Fruit fly (Drosophila melanogaster): ENCODE measurements around the gene RabGGTb.

Gene RabGGTb

dm6 chr2L:2906122-2906521 lies 27.2 kb downstream of the RabGGTb start (continued):
- peak; percentile 50; the same call in 1 of the 2 replicates for TF ChIP-seq Xrp1 (GFP tag; IDR thresholded peaks at IDR 0.05)
- no peak for TF ChIP-seq eve (GFP tag; optimal IDR thresholded peaks at IDR 0.05)
- no peak for TF ChIP-seq seq (GFP tag; IDR thresholded peaks at IDR 0.05)
- peak in 1 of 2 experiments; percentile 96 for TF ChIP-seq Pdp1 (GFP tag; optimal IDR thresholded peaks at IDR 0.05)
- peak; percentile 1 for TF ChIP-seq CG1792 (GFP tag; optimal IDR thresholded peaks at IDR 0.05)
- peak; percentile 29 for TF ChIP-seq CG14710 (tag; optimal IDR thresholded peaks at IDR 0.05)
- TF ChIP-seq fd3F (GFP tag; optimal IDR thresholded peaks at IDR 0.05): no peak
- no peak for TF ChIP-seq Hr39 (optimal IDR thresholded peaks at IDR 0.05)
- no peak for TF ChIP-seq Ptx1 (GFP tag; IDR thresholded peaks at IDR 0.05)
- TF ChIP-seq en (GFP tag; optimal IDR thresholded peaks at IDR 0.05): no peak
- no peak for TF ChIP-seq gro (GFP tag; optimal IDR thresholded peaks at IDR 0.05)
- no peak for TF ChIP-seq CG5245 (GFP tag; optimal IDR thresholded peaks at IDR 0.05)
- TF ChIP-seq Chrac-16 (GFP tag; optimal IDR thresholded peaks at IDR 0.05): no peak
- peak; percentile 29 for TF ChIP-seq fd64A (GFP tag; optimal IDR thresholded peaks at IDR 0.05)
- TF ChIP-seq CG10209 (GFP tag; optimal IDR thresholded peaks at IDR 0.05): no peak
- no peak for TF ChIP-seq TFAM (GFP tag; optimal IDR thresholded peaks at IDR 0.05)
- no peak for TF ChIP-seq CG16813 (GFP tag; IDR thresholded peaks at IDR 0.05; ENCODE audit: partially characterized antibody)
- TF ChIP-seq chinmo (GFP tag; IDR thresholded peaks at IDR 0.05; ENCODE audit: partially characterized antibody): 0 out of 4 replicates have a peak, but pooled peaks have one; percentile 30
- no peak for TF ChIP-seq Nf-YC (tag; optimal IDR thresholded peaks at IDR 0.05)
- TF ChIP-seq MTF-1 (GFP tag; optimal IDR thresholded peaks at IDR 0.05; ENCODE audit: borderline replicate concordance): peak; percentile 30
- TF ChIP-seq Dek (tag; optimal IDR thresholded peaks at IDR 0.05): no peak
- TF ChIP-seq CG3726 (GFP tag; IDR thresholded peaks at IDR 0.05): no peak
- no peak for TF ChIP-seq ci (GFP tag; IDR thresholded peaks at IDR 0.05)
- no peak for TF ChIP-seq CG1602 (GFP tag; optimal IDR thresholded peaks at IDR 0.05)
- peak; percentile 24 for TF ChIP-seq HHEX (GFP tag; optimal IDR thresholded peaks at IDR 0.05)
- peak; percentile 79 for TF ChIP-seq sug (tag; optimal IDR thresholded peaks at IDR 0.05)
- no peak for TF ChIP-seq CG9817 (tag; optimal IDR thresholded peaks at IDR 0.05)
- TF ChIP-seq CG4730 (GFP tag; IDR thresholded peaks at IDR 0.05): no peak
- no peak for TF ChIP-seq CG10431 (GFP tag; optimal IDR thresholded peaks at IDR 0.05)
- no peak for TF ChIP-seq amos (GFP tag; IDR thresholded peaks at IDR 0.05; ENCODE audit: partially characterized antibody)
- TF ChIP-seq fd102C (GFP tag; optimal IDR thresholded peaks at IDR 0.05): no peak
- TF ChIP-seq stwl (tag; optimal IDR thresholded peaks at IDR 0.05): no peak
- TF ChIP-seq zfh1 (GFP tag; IDR thresholded peaks at IDR 0.05): no peak
- TF ChIP-seq grn (GFP tag; optimal IDR thresholded peaks at IDR 0.05): peak; percentile 66
- no peak for TF ChIP-seq E2f2 (GFP tag; IDR thresholded peaks at IDR 0.05)
- no peak for TF ChIP-seq Hr78 (GFP tag; optimal IDR thresholded peaks at IDR 0.05)
- TF ChIP-seq CG9797 (GFP tag; optimal IDR thresholded peaks at IDR 0.05): no peak
- TF ChIP-seq CG6683 (GFP tag; optimal IDR thresholded peaks at IDR 0.05): no peak
- peak; percentile 3 for TF ChIP-seq CG2712 (tag; optimal IDR thresholded peaks at IDR 0.05)
- no peak for TF ChIP-seq CHES-1-like (GFP tag; optimal IDR thresholded peaks at IDR 0.05)
- TF ChIP-seq CG12744 (GFP tag; optimal IDR thresholded peaks at IDR 0.05): no peak
- no peak for TF ChIP-seq pfk (GFP tag; optimal IDR thresholded peaks at IDR 0.05)
- TF ChIP-seq Fer1 (GFP tag; optimal IDR thresholded peaks at IDR 0.05): no peak
- peak; percentile 50 for TF ChIP-seq CG2678 (tag; optimal IDR thresholded peaks at IDR 0.05)
- no peak for TF ChIP-seq H15 (GFP tag; IDR thresholded peaks at IDR 0.05)
- TF ChIP-seq CG14860 (GFP tag; IDR thresholded peaks at IDR 0.05; ENCODE audit: partially characterized antibody): no peak
- TF ChIP-seq Blimp-1 (GFP tag; optimal IDR thresholded peaks at IDR 0.05): peak; percentile 35
- TF ChIP-seq CG13624 (GFP tag; optimal IDR thresholded peaks at IDR 0.05): no peak
- TF ChIP-seq sob (GFP tag; IDR thresholded peaks at IDR 0.05): no peak
- TF ChIP-seq CG42726 (GFP tag; IDR thresholded peaks at IDR 0.05; ENCODE audit: partially characterized antibody): no peak
- TF ChIP-seq CG1024 (GFP tag; IDR thresholded peaks at IDR 0.05): 0 out of 2 replicates have a peak, but pooled peaks have one; percentile 9

All from whole organism, embryonic.